Fruit fly (Drosophila melanogaster) S2 (cell line): ENCODE results near the gene CG42866.

Experiments used
- CG8478 ChIP-seq: fragments of >200 bp; optimal IDR thresholded peaks from 2 replicates; lab custom pipeline; 2018
- CTCF ChIP-seq, 2 experiments: fragments of >200 bp; optimal IDR thresholded peaks; 2 replicates each; lab custom pipeline; 2018

dm6 chr2L:19941352-19941851 is 20.1 kb downstream of the CG42866 start:
- no peak for TF ChIP-seq CG8478 (lab: Kevin White, UChicago)
- TF ChIP-seq CTCF (optimal IDR thresholded peaks at IDR 0.05; lab: Kevin White, UChicago): no peak
